Worm (Caenorhabditis elegans) whole organism, mixed stage, embryonic: ENCODE data around the gene csn-1.
"Not testable (repeated sequence)": the region's sequence is repeated elsewhere in the genome, so short reads cannot be mapped to it uniquely, and the experiment has no call there.

Experiments
- lsy-2 ChIP-seq: fragments of 150-350 bp; optimal IDR thresholded peaks from 2 replicates; lab custom pipeline; 2014; ENCODE audit warnings: missing biosample characterization, missing genetic modification characterization
- nhr-12 ChIP-seq: fragments of 150-350 bp; optimal IDR thresholded peaks from 2 replicates; lab custom pipeline; 2014; ENCODE audit warnings: missing biosample characterization, missing genetic modification characterization
- unc-120 ChIP-seq: sonication (generic microtip); optimal IDR thresholded peaks from 2 replicates; lab custom pipeline; 2017; ENCODE audit warnings: missing genetic modification characterization, missing compliant biosample characterization; ENCODE audit not compliant: poor library complexity, severe bottlenecking
- ztf-11 ChIP-seq: fragments of 150-350 bp; optimal IDR thresholded peaks from 2 replicates; lab custom pipeline; 2014; ENCODE audit warnings: missing biosample characterization, missing genetic modification characterization

- not testable (repeated sequence) for TF ChIP-seq ztf-11; lsy-2; nhr-12 (tag; lab: Kevin White, UChicago); unc-120
These were observed 24.0 kb upstream of the csn-1 start, which contains the start of gene C06H5.12 for ce11 chrV:17894485-17894884.
